Worm (Caenorhabditis elegans): ENCODE data around the gene cln-3.1.
A peak's percentile ranks its signal among the peaks of the same experiment; 100 is the strongest.

cln-3.1 gene

DNA sequence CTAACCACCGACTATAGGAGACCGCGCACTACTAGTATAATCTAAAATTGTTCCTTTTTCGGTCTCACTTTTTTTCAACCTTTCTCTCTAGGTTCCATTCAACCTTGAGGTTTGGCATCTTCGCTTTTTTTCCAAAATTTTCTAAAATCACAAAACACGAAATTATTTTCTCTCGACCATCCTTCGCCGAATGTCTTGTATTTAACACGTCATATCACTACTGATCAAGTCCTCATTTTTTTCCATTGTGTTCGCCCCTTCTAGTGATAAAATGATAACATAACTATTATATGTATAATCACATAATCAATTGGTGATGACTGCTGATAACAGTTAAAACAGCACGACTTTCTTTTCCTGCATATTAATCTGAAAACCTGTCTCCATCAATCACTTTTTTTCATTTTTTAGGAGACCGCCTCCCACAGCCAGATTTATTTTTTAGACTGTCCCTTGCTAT lies 45.6 kb upstream of the cln-3.1 start, which contains the start of gene T03F7.7:
T03F7.7 (plus strand) TSS at position 410 of the 460 bp plus-strand sequence.
- TF ChIP-seq elt-3 (tag; optimal IDR thresholded peaks at IDR 0.05) (no peak), sem-2 (GFP tag; optimal IDR thresholded peaks at IDR 0.05) (no peak), flh-1 (GFP tag; optimal IDR thresholded peaks at IDR 0.05) (no peak), mls-2 (tag; optimal IDR thresholded peaks at IDR 0.05) (no peak), sptf-1 (tag; optimal IDR thresholded peaks at IDR 0.05) (no peak), unc-120 (tag; optimal IDR thresholded peaks at IDR 0.05; ENCODE audit: poor library complexity, severe bottlenecking) (no peak), cnd-1 (tag; optimal IDR thresholded peaks at IDR 0.05) (no peak), ham-2 (GFP tag; optimal IDR thresholded peaks at IDR 0.05) (no peak)

DNA sequence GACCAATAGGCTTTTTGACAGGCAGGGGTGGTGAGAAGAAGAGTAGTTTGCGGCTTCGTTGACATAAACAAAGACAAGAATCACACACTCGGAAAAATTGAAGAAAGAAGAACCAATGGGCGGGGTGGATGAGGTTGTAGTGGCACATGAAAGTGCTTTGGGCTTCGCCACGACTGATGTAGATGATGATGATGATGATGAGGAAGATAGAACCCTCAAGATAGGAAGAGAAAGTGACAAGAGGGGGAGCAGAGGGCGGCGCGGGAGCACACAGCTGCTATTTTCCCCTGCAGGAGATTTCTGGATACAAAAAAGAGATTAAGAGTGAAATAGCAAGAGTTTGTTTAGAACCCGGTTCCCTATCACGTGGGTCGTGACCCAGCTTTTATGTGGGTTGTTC lies 43.5 kb upstream of the cln-3.1 start:
- TF ChIP-seq hlh-1 (tag; optimal IDR thresholded peaks at IDR 0.05): peak; percentile 64
- TF ChIP-seq unc-62 (GFP tag; optimal IDR thresholded peaks at IDR 0.05): peak; percentile 79
- TF ChIP-seq drap-1 (GFP tag; optimal IDR thresholded peaks at IDR 0.05): no peak
- no peak for TF ChIP-seq nhr-237 (tag; optimal IDR thresholded peaks at IDR 0.05)
- peak; percentile 66 for TF ChIP-seq unc-120 (tag; optimal IDR thresholded peaks at IDR 0.05; ENCODE audit: poor library complexity, severe bottlenecking)

DNA sequence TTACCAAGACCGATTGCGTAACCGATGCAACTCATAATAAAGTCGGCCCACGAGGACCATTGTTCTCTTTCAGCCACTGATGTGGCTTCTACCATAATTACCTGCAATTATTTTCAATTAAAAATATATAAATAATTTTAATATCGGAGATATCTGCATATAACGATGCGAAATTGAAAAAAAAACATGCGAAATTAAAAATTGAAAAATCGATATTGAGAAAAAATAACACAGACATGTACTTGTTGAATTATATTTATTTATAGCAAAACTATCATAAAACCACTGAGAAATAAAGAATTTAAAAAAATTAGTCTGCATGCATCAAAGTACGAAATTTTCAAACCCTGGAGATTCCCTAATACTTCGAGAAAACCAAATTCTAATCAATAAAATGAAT lies 42.9 kb upstream of the cln-3.1 start, which contains the start of gene snf-11:
snf-11 (minus strand) TSS at position 101 of the 400 bp plus-strand sequence.
- no peak for TF ChIP-seq unc-120 (tag; optimal IDR thresholded peaks at IDR 0.05; ENCODE audit: poor library complexity, severe bottlenecking)
- no peak for TF ChIP-seq ces-1 (GFP tag; optimal IDR thresholded peaks at IDR 0.05)
- TF ChIP-seq M03D4.4 (tag; optimal IDR thresholded peaks at IDR 0.05): no peak
- TF ChIP-seq mab-5 (tag; optimal IDR thresholded peaks at IDR 0.05): no peak
- TF ChIP-seq lsy-2 (tag; optimal IDR thresholded peaks at IDR 0.05): no peak

DNA sequence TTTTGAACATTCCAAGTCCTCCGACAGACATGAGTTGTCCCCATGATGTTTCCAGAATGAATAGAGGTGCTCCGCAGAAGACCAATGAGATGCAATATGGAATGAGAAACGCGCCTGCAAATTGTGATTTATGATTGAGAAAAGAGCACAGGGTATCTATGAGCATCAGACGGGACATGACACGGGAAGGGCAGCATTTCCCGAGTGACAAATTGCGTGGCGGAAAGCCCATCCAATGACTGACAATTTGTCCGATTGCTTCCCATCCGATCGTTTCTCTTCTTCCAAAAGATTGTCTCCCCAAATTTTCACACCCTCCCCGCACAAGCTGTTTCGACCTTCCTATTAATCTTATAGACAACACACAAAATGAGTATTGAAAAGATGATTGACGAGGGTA lies 42.3 kb upstream of the cln-3.1 start:
- TF ChIP-seq blmp-1 (tag; optimal IDR thresholded peaks at IDR 0.05): no peak
- TF ChIP-seq mep-1 (tag; optimal IDR thresholded peaks at IDR 0.05): no peak
- TF ChIP-seq unc-39 (tag; optimal IDR thresholded peaks at IDR 0.05): no peak
- no peak for TF ChIP-seq drap-1 (GFP tag; optimal IDR thresholded peaks at IDR 0.05)
- TF ChIP-seq ces-1 (GFP tag; optimal IDR thresholded peaks at IDR 0.05): no peak
- TF ChIP-seq lsy-2 (tag; optimal IDR thresholded peaks at IDR 0.05): no peak
- no peak for TF ChIP-seq ceh-83 (GFP tag; optimal IDR thresholded peaks at IDR 0.05)
- TF ChIP-seq nhr-76 (tag; optimal IDR thresholded peaks at IDR 0.05): no peak
- no peak for TF ChIP-seq nhr-12 (tag; optimal IDR thresholded peaks at IDR 0.05)
- peak; percentile 1 for TF ChIP-seq hlh-1 (tag; optimal IDR thresholded peaks at IDR 0.05)
- no peak for TF ChIP-seq M03D4.4 (tag; optimal IDR thresholded peaks at IDR 0.05)
- TF ChIP-seq ceh-43 (GFP tag; optimal IDR thresholded peaks at IDR 0.05): no peak
- no peak for TF ChIP-seq cnd-1 (tag; optimal IDR thresholded peaks at IDR 0.05)
- no peak for TF ChIP-seq zip-8 (tag; optimal IDR thresholded peaks at IDR 0.05)
- TF ChIP-seq bed-3 (GFP tag; optimal IDR thresholded peaks at IDR 0.05): no peak
- TF ChIP-seq sem-2 (GFP tag; optimal IDR thresholded peaks at IDR 0.05): no peak
- no peak for TF ChIP-seq ham-2 (GFP tag; optimal IDR thresholded peaks at IDR 0.05)
- no peak for TF ChIP-seq mls-2 (tag; optimal IDR thresholded peaks at IDR 0.05)
- no peak for TF ChIP-seq lin-13 (tag; optimal IDR thresholded peaks at IDR 0.05)
- no peak for TF ChIP-seq ceh-39 (tag; optimal IDR thresholded peaks at IDR 0.05)
- TF ChIP-seq sptf-1 (tag; optimal IDR thresholded peaks at IDR 0.05): no peak
- no peak for TF ChIP-seq nhr-237 (tag; optimal IDR thresholded peaks at IDR 0.05)
- no peak for TF ChIP-seq tbx-8 (GFP tag; optimal IDR thresholded peaks at IDR 0.05)
- peak; percentile 87 for TF ChIP-seq unc-120 (tag; optimal IDR thresholded peaks at IDR 0.05; ENCODE audit: poor library complexity, severe bottlenecking)
- TF ChIP-seq snpc-4 (tag; optimal IDR thresholded peaks at IDR 0.05): no peak
- no peak for TF ChIP-seq elt-1 (tag; optimal IDR thresholded peaks at IDR 0.05; ENCODE audit: borderline replicate concordance, insufficient read depth)
- no peak for TF ChIP-seq pha-4 (tag; optimal IDR thresholded peaks at IDR 0.05)
- TF ChIP-seq flh-1 (GFP tag; optimal IDR thresholded peaks at IDR 0.05): no peak
- no peak for TF ChIP-seq ztf-11 (tag; optimal IDR thresholded peaks at IDR 0.05)
- TF ChIP-seq nhr-28 (tag; optimal IDR thresholded peaks at IDR 0.05): no peak
- TF ChIP-seq unc-62 (GFP tag; optimal IDR thresholded peaks at IDR 0.05): peak; percentile 98
- no peak for TF ChIP-seq nhr-2 (tag; optimal IDR thresholded peaks at IDR 0.05)
- peak; percentile 72 for TF ChIP-seq mab-5 (tag; optimal IDR thresholded peaks at IDR 0.05)
